Worm (Caenorhabditis elegans): Measurements from ENCODE around the gene pfk-1.1.

ce11 chrX:2920456-2920855 is 20.2 kb upstream of the pfk-1.1 start:
- no peak for TF ChIP-seq mec-3 (tag; optimal IDR thresholded peaks at IDR 0.05; ENCODE audit: borderline replicate concordance)
- TF ChIP-seq madf-2 (tag; optimal IDR thresholded peaks at IDR 0.05): no peak
- no peak for TF ChIP-seq pqm-1 (tag; optimal IDR thresholded peaks at IDR 0.05)
- no peak for TF ChIP-seq ama-1 (optimal IDR thresholded peaks at IDR 0.05)
- no peak for TF ChIP-seq ceh-34 (tag; optimal IDR thresholded peaks at IDR 0.05)
- no peak for TF ChIP-seq ceh-24 (tag; optimal IDR thresholded peaks at IDR 0.05)
- peak; percentile 15 for TF ChIP-seq ttx-3 (tag; optimal IDR thresholded peaks at IDR 0.05)
- peak; percentile 89 for TF ChIP-seq unc-55 (GFP tag; optimal IDR thresholded peaks at IDR 0.05)
- no peak for TF ChIP-seq nhr-11 (tag; optimal IDR thresholded peaks at IDR 0.05)
- TF ChIP-seq K02D7.2 (tag; optimal IDR thresholded peaks at IDR 0.05): no peak
- TF ChIP-seq pros-1 (tag; optimal IDR thresholded peaks at IDR 0.05): no peak

All from whole organism, late embryonic.